Worm (Caenorhabditis elegans): Measurements from ENCODE around the gene C08B6.5.

- TF ChIP-seq ama-1 (optimal IDR thresholded peaks at IDR 0.05) (no peak), hnd-1 (tag; optimal IDR thresholded peaks at IDR 0.05) (no peak), aly-1 (tag; optimal IDR thresholded peaks at IDR 0.05) (no peak), pes-1 (GFP tag; IDR thresholded peaks at IDR 0.05) (no peak), tbx-11 (GFP tag; IDR thresholded peaks at IDR 0.05) (no peak), ets-7 (tag; optimal IDR thresholded peaks at IDR 0.05) (no peak), ceh-13 (GFP tag; optimal IDR thresholded peaks at IDR 0.05) (no peak), ceh-36 (tag; optimal IDR thresholded peaks at IDR 0.05) (no peak), flt-1 (GFP tag; IDR thresholded peaks at IDR 0.05) (no peak), sea-1 (GFP tag; conservative IDR thresholded peaks at IDR 0.05) (no peak)
Observed at ce11 chrV:10087103-10087502, 30.5 kb upstream of the C08B6.5 start, which contains the start of gene R04B5.5.
